Fruit fly (Drosophila melanogaster) whole organism, embryonic: Measurements from ENCODE around the gene CG43251.
A peak's percentile ranks its signal among the peaks of the same experiment; 100 is the strongest.

Experiments used
- Aef1 ChIP-seq: fragments of 200-800 bp; sonication (Bioruptor generic); IDR thresholded peaks from 3 replicates; pipeline ENCODE4 v1.3.6; 2022; ENCODE audit warnings: missing biosample characterization, missing genetic modification characterization
- B-H1 ChIP-seq: fragments of 200-800 bp; sonication (Bioruptor generic); IDR thresholded peaks from 3 replicates; pipeline ENCODE4 v1.3.6; 2022; ENCODE audit warnings: missing biosample characterization, missing genetic modification characterization
- B-H2 ChIP-seq: fragments of 200-800 bp; sonication (Bioruptor generic); optimal IDR thresholded peaks from 2 replicates; lab custom pipeline; 2018; ENCODE audit warnings: missing biosample characterization, mild to moderate bottlenecking, missing genetic modification characterization
- CG10274 ChIP-seq: fragments of 200-800 bp; sonication (Bioruptor generic); optimal IDR thresholded peaks from 3 replicates; lab custom pipeline; 2017; ENCODE audit warnings: missing biosample characterization, mild to moderate bottlenecking, missing genetic modification characterization
- CG11695 ChIP-seq: fragments of 200-800 bp; sonication (Bioruptor generic); IDR thresholded peaks from 3 replicates; pipeline ENCODE4 v1.3.6; 2022; ENCODE audit warnings: missing biosample characterization, missing genetic modification characterization
- CG12071 ChIP-seq: fragments of 200-800 bp; sonication (Bioruptor generic); optimal IDR thresholded peaks from 3 replicates; lab custom pipeline; 2018; ENCODE audit warnings: missing biosample characterization, mild to moderate bottlenecking, missing genetic modification characterization
- CG17385 ChIP-seq: fragments of 200-800 bp; sonication (Bioruptor generic); optimal IDR thresholded peaks from 3 replicates; lab custom pipeline; 2018; ENCODE audit warnings: missing biosample characterization, mild to moderate bottlenecking, missing genetic modification characterization
- CG17568 ChIP-seq: fragments of 200-800 bp; sonication (Bioruptor generic); optimal IDR thresholded peaks from 2 replicates; lab custom pipeline; 2018; ENCODE audit warnings: missing biosample characterization, mild to moderate bottlenecking, missing genetic modification characterization, moderate library complexity
- CG17912 ChIP-seq: fragments of 200-800 bp; sonication (Bioruptor generic); optimal IDR thresholded peaks from 2 replicates; lab custom pipeline; 2018; ENCODE audit warnings: missing biosample characterization, mild to moderate bottlenecking, missing genetic modification characterization
- CG18599 ChIP-seq: fragments of 200-800 bp; sonication (Bioruptor generic); optimal IDR thresholded peaks from 3 replicates; lab custom pipeline; 2017; ENCODE audit warnings: missing biosample characterization, missing genetic modification characterization, mild to moderate bottlenecking, moderate library complexity, missing genetic modification reagents
- CG2120 ChIP-seq: fragments of 200-800 bp; sonication (Bioruptor generic); optimal IDR thresholded peaks from 3 replicates; lab custom pipeline; 2016; ENCODE audit warnings: missing biosample characterization, missing genetic modification characterization
- CG3065 ChIP-seq: fragments of 200-800 bp; sonication (Bioruptor generic); optimal IDR thresholded peaks from 2 replicates; lab custom pipeline; 2016; ENCODE audit warnings: missing biosample characterization, missing genetic modification characterization
- CG31441 ChIP-seq: fragments of 200-800 bp; sonication (Bioruptor generic); IDR thresholded peaks from 2 replicates; pipeline ENCODE4 v1.3.6; 2022; ENCODE audit warnings: missing biosample characterization, missing genetic modification characterization
- CG4282 ChIP-seq: fragments of 200-800 bp; sonication (Bioruptor generic); optimal IDR thresholded peaks from 2 replicates; lab custom pipeline; 2016; ENCODE audit warnings: missing biosample characterization, missing genetic modification characterization
- CG4854 ChIP-seq: fragments of 200-800 bp; sonication (Bioruptor generic); optimal IDR thresholded peaks from 2 replicates; lab custom pipeline; 2016; ENCODE audit warnings: missing biosample characterization, missing genetic modification characterization, inconsistent platforms
- CG6683 ChIP-seq: fragments of 200-800 bp; sonication (Bioruptor generic); optimal IDR thresholded peaks from 2 replicates; lab custom pipeline; 2017; ENCODE audit warnings: missing biosample characterization, mild to moderate bottlenecking, missing genetic modification characterization, missing genetic modification reagents
- Deaf1 ChIP-seq: fragments of 200-800 bp; optimal IDR thresholded peaks from 3 replicates; lab custom pipeline; 2019; ENCODE audit warnings: missing biosample characterization, mild to moderate bottlenecking, missing genetic modification characterization, moderate library complexity
- Eip74EF ChIP-seq, 2 experiments: fragments of 200-800 bp in 1 of 2; fragments of >200 bp in 1 of 2; sonication (Bioruptor generic) in 1 of 2; optimal IDR thresholded peaks; 2 replicates each; lab custom pipeline; 2017 to 2019; ENCODE audit warnings: missing biosample characterization in 2 of 2, missing genetic modification characterization in 2 of 2, mild to moderate bottlenecking in 1 of 2, moderate library complexity in 1 of 2
- Ets65A ChIP-seq: fragments of 200-800 bp; sonication (Bioruptor generic); peaks from one replicate; lab custom pipeline; 2016; ENCODE audit warnings: missing biosample characterization, missing genetic modification characterization
- Ets97D ChIP-seq: fragments of 200-800 bp; sonication (Bioruptor generic); optimal IDR thresholded peaks from 3 replicates; lab custom pipeline; 2016; ENCODE audit warnings: missing biosample characterization, missing genetic modification characterization
- GATAe ChIP-seq: fragments of 200-800 bp; sonication (Bioruptor generic); conservative IDR thresholded peaks from 2 replicates; pipeline ENCODE4 v1.3.6; 2022; ENCODE audit warnings: missing biosample characterization, missing genetic modification characterization
- HHEX ChIP-seq: fragments of 200-800 bp; sonication (Bioruptor generic); optimal IDR thresholded peaks from 3 replicates; lab custom pipeline; 2017; ENCODE audit warnings: missing biosample characterization, mild to moderate bottlenecking, missing genetic modification characterization, missing genetic modification reagents
- HLH4C ChIP-seq: fragments of 200-800 bp; sonication (Bioruptor generic); IDR thresholded peaks from 3 replicates; pipeline ENCODE4 v1.3.6; 2022; ENCODE audit warnings: missing biosample characterization, missing genetic modification characterization; ENCODE audit not compliant: partially characterized antibody
- Jarid2 ChIP-seq: fragments of 200-800 bp; sonication (Bioruptor generic); optimal IDR thresholded peaks from 3 replicates; lab custom pipeline; 2017; ENCODE audit warnings: mild to moderate bottlenecking, missing biosample characterization, missing genetic modification reagents, missing genetic modification characterization
- Mad ChIP-seq: fragments of 200-800 bp; sonication (Bioruptor generic); optimal IDR thresholded peaks from 2 replicates; lab custom pipeline; 2016; ENCODE audit warnings: missing biosample characterization, missing genetic modification characterization
- Mrtf ChIP-seq: fragments of 200-800 bp; sonication (Bioruptor generic); IDR thresholded peaks from 3 replicates; pipeline ENCODE4 v1.3.6; 2022; ENCODE audit warnings: missing biosample characterization, missing genetic modification characterization
- Neu2 ChIP-seq: fragments of 200-800 bp; sonication (Bioruptor generic); optimal IDR thresholded peaks from 3 replicates; lab custom pipeline; 2016; ENCODE audit warnings: missing biosample characterization, missing genetic modification characterization, borderline replicate concordance
- Rfx ChIP-seq: fragments of 200-800 bp; sonication (Bioruptor generic); IDR thresholded peaks from 2 replicates; pipeline ENCODE4 v1.3.6; 2022; ENCODE audit warnings: missing biosample characterization, missing genetic modification characterization
- Rx ChIP-seq: fragments of 200-800 bp; sonication (Bioruptor generic); IDR thresholded peaks from 2 replicates; pipeline ENCODE4 v1.3.6; 2022; ENCODE audit warnings: missing biosample characterization, missing genetic modification characterization
- Side ChIP-seq: fragments of 200-800 bp; sonication (Bioruptor generic); optimal IDR thresholded peaks from 2 replicates; lab custom pipeline; 2016; ENCODE audit warnings: missing biosample characterization, missing genetic modification characterization
- Sry-β ChIP-seq: fragments of 200-800 bp; sonication (Bioruptor generic); optimal IDR thresholded peaks from 2 replicates; lab custom pipeline; 2018; ENCODE audit warnings: missing biosample characterization, mild to moderate bottlenecking, missing genetic modification characterization, moderate library complexity
- Sry-δ ChIP-seq: fragments of 200-800 bp; sonication (Bioruptor generic); optimal IDR thresholded peaks from 2 replicates; lab custom pipeline; 2016; ENCODE audit warnings: missing biosample characterization, missing genetic modification characterization
- Tbp ChIP-seq: fragments of >200 bp; optimal IDR thresholded peaks from 2 replicates; lab custom pipeline; 2018; ENCODE audit warnings: missing biosample characterization, missing genetic modification characterization
- Trl ChIP-seq, 3 experiments: fragments of >200 bp in 2 of 3; fragments of 200-800 bp in 1 of 3; sonication (Bioruptor generic) in 1 of 3; optimal IDR thresholded peaks; 2 replicates in 1 of 3; 3 replicates in 2 of 3; lab custom pipeline; 2016 to 2017; ENCODE audit warnings: missing biosample characterization in 1 of 3, missing genetic modification characterization in 1 of 3
- cad ChIP-seq: fragments of >200 bp; optimal IDR thresholded peaks from 2 replicates; lab custom pipeline; 2017; ENCODE audit warnings: missing biosample characterization, missing genetic modification characterization
- chinmo ChIP-seq: fragments of 200-800 bp; sonication (Bioruptor generic); IDR thresholded peaks from 4 replicates; pipeline ENCODE4 v1.3.6; 2022; ENCODE audit warnings: missing biosample characterization, missing genetic modification characterization; ENCODE audit not compliant: partially characterized antibody
- chm ChIP-seq: fragments of 200-800 bp; sonication (Bioruptor generic); IDR thresholded peaks from 2 replicates; pipeline ENCODE4 v1.3.6; 2022; ENCODE audit warnings: missing biosample characterization, missing genetic modification characterization
- corto ChIP-seq: fragments of 200-800 bp; sonication (Bioruptor generic); optimal IDR thresholded peaks from 2 replicates; lab custom pipeline; 2016; ENCODE audit warnings: missing biosample characterization, mild to moderate bottlenecking, missing genetic modification characterization, moderate library complexity
- crc ChIP-seq: fragments of 200-800 bp; sonication (Bioruptor generic); optimal IDR thresholded peaks from 2 replicates; lab custom pipeline; 2016; ENCODE audit warnings: missing biosample characterization, missing genetic modification characterization
- eve ChIP-seq, 2 experiments: fragments of >200 bp; optimal IDR thresholded peaks; 2 replicates each; lab custom pipeline; 2017; ENCODE audit warnings: missing biosample characterization in 2 of 2, missing genetic modification characterization in 2 of 2
- fd64A ChIP-seq: fragments of 200-800 bp; sonication (Bioruptor generic); optimal IDR thresholded peaks from 3 replicates; lab custom pipeline; 2018; ENCODE audit warnings: missing biosample characterization, mild to moderate bottlenecking, missing genetic modification characterization
- grn ChIP-seq: fragments of 200-800 bp; sonication (Bioruptor generic); optimal IDR thresholded peaks from 3 replicates; lab custom pipeline; 2017; ENCODE audit warnings: missing biosample characterization, missing genetic modification characterization
- gsb ChIP-seq: fragments of 200-800 bp; sonication (Bioruptor generic); IDR thresholded peaks from 2 replicates; pipeline ENCODE4 v1.3.6; 2022; ENCODE audit warnings: missing biosample characterization, missing genetic modification characterization
- ind ChIP-seq: fragments of 200-800 bp; sonication (Bioruptor generic); optimal IDR thresholded peaks from 3 replicates; lab custom pipeline; 2016; ENCODE audit warnings: missing biosample characterization, missing genetic modification characterization
- rib ChIP-seq: fragments of 200-800 bp; sonication (Bioruptor generic); IDR thresholded peaks from 2 replicates; pipeline ENCODE4 v1.3.6; 2022; ENCODE audit warnings: missing biosample characterization, missing genetic modification characterization
- shn ChIP-seq: fragments of 200-800 bp; sonication (Bioruptor generic); optimal IDR thresholded peaks from 3 replicates; lab custom pipeline; 2016; ENCODE audit warnings: missing biosample characterization, missing genetic modification characterization
- slou ChIP-seq: fragments of 200-800 bp; sonication (Bioruptor generic); optimal IDR thresholded peaks from 3 replicates; lab custom pipeline; 2016; ENCODE audit warnings: missing biosample characterization, missing genetic modification characterization
- sr ChIP-seq: fragments of 200-800 bp; sonication (Bioruptor generic); IDR thresholded peaks from 3 replicates; pipeline ENCODE4 v1.3.6; 2022; ENCODE audit warnings: missing biosample characterization, missing genetic modification characterization
- ssp ChIP-seq: fragments of 200-800 bp; sonication (Bioruptor generic); IDR thresholded peaks from 2 replicates; pipeline ENCODE4 v1.3.6; 2022; ENCODE audit warnings: missing biosample characterization, missing genetic modification characterization

Gene CG43251

DNA sequence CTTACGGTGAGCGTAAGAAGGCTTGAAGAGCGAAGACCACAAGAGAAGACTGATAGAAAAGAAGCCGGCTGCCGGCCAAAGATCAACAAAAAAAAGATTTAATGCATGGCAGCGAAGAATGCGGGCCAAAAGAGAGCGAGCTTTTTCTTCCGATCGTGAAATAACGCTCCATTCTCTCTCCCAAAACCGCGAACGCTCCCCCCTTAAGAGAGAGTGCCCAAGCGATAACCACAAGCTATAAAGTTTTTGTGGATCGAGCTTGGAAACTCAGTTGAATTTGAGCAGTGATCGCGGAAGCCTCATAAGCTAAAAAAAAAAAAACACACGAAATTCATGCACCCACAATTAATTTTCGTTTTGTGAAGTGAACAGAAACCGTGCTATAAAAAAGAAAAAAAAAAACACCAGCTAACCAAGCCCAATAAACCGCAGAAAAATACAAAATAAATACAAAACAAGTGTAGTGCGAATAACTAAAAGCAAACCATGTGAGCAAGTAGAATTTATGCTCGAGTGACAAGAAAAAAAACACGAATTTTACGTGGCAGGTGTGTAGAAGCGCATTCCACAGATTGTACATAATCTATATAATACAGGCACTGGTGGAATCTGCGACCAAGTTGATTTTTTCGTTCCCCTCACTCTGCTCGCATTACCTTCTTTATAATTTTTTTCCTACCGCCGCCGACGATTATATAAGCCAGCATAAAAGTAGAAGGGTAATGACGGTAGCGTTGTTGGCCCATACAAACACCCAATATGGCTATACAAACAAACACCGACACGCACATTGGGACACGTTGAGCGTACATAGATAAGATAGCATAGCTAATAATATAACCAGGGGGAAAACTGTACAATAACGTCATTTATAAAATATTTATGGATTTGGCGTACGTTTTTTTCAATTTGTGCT lies 28.1 kb upstream of the CG43251 start, which contains the start of gene CG13252 (continued):
- TF ChIP-seq CG17568 (GFP tag; lab: Kevin White, UChicago) = peak; percentile 38
- TF ChIP-seq Mrtf (GFP tag; lab: Robert Waterston, UW) = no peak
- peak; percentile 72 for TF ChIP-seq CG12071
- TF ChIP-seq CG31441 (GFP tag; lab: Robert Waterston, UW) = no peak
- no peak for TF ChIP-seq Ets97D (GFP tag; lab: Kevin White, UChicago)
- peak; percentile 38 for TF ChIP-seq crc (GFP tag; lab: Kevin White, UChicago)
- TF ChIP-seq chinmo (GFP tag; lab: Robert Waterston, UW) = peak; percentile 95; the same call in 3 of the 4 replicates
- no peak for TF ChIP-seq Eip74EF (GFP tag; optimal IDR thresholded peaks at IDR 0.05; lab: Kevin White, UChicago)
- no peak for TF ChIP-seq CG10274
- TF ChIP-seq CG18599 (GFP tag; lab: Kevin White, UChicago) = no peak
- no peak for TF ChIP-seq CG6683 (GFP tag; lab: Kevin White, UChicago)
- peak; percentile 62 for TF ChIP-seq CG17912 (GFP tag; lab: Kevin White, UChicago)
- TF ChIP-seq Ets65A (GFP tag; lab: Kevin White, UChicago) = peak; percentile 89
- peak; percentile 16; the same call in 1 of the 2 replicates for TF ChIP-seq GATAe (GFP tag; lab: Robert Waterston, UW)
- TF ChIP-seq CG4854 = no peak
- TF ChIP-seq ssp (GFP tag; lab: Robert Waterston, UW) = no peak
- TF ChIP-seq Aef1 (GFP tag; lab: Robert Waterston, UW) = no peak
- TF ChIP-seq slou (GFP tag; lab: Kevin White, UChicago) = no peak
- TF ChIP-seq HLH4C = no peak
- no peak for TF ChIP-seq Side (GFP tag; lab: Kevin White, UChicago)
- no peak; the same call in 2 of the 3 replicates for TF ChIP-seq B-H1
- no peak for TF ChIP-seq cad
- TF ChIP-seq Rfx (GFP tag; lab: Robert Waterston, UW) = peak; percentile 39; the same call in 1 of the 2 replicates
- TF ChIP-seq CG2120 (GFP tag; lab: Kevin White, UChicago) = no peak
- TF ChIP-seq B-H2 (GFP tag; lab: Kevin White, UChicago) = no peak
- TF ChIP-seq CG17385 (GFP tag; lab: Kevin White, UChicago) = no peak
- TF ChIP-seq rib (GFP tag; lab: Robert Waterston, UW) = no peak
- no peak for TF ChIP-seq grn (GFP tag; lab: Kevin White, UChicago)
- TF ChIP-seq HHEX = peak; percentile 18
- no peak for TF ChIP-seq CG3065 (GFP tag; lab: Kevin White, UChicago)
- TF ChIP-seq ind = no peak
- no peak for TF ChIP-seq gsb (GFP tag; lab: Robert Waterston, UW)
- TF ChIP-seq chm = no peak
- TF ChIP-seq Deaf1 (tag; lab: Kevin White, UChicago) = peak; percentile 27
- peak; percentile 79 for TF ChIP-seq Jarid2 (GFP tag; lab: Kevin White, UChicago)
- TF ChIP-seq shn = no peak
- TF ChIP-seq Sry-δ (GFP tag; lab: Kevin White, UChicago) = no peak
- peak in 1 of 2 experiments; percentile 57 for TF ChIP-seq eve (GFP tag; optimal IDR thresholded peaks at IDR 0.05; lab: Kevin White, UChicago)
- TF ChIP-seq Mad (GFP tag; lab: Kevin White, UChicago) = peak; percentile 27
- no peak for TF ChIP-seq sr
- peak; percentile 11 for TF ChIP-seq Sry-β (GFP tag; lab: Kevin White, UChicago)
- no peak for TF ChIP-seq Neu2
- TF ChIP-seq corto (GFP tag; lab: Kevin White, UChicago) = no peak
- peak; percentile 9 for TF ChIP-seq fd64A (GFP tag; lab: Kevin White, UChicago)
- TF ChIP-seq Rx (GFP tag; lab: Robert Waterston, UW) = no peak
- TF ChIP-seq Tbp (GFP tag; lab: Kevin White, UChicago) = no peak
- no peak for TF ChIP-seq CG4282 (GFP tag; lab: Kevin White, UChicago)
- TF ChIP-seq CG11695 (GFP tag; lab: Robert Waterston, UW) = no peak
- peak; percentile 90 to 98 for TF ChIP-seq Trl (optimal IDR thresholded peaks at IDR 0.05; lab: Kevin White, UChicago)
- peak; percentile 2 for TF ChIP-seq Trl (GFP tag; optimal IDR thresholded peaks at IDR 0.05; lab: Kevin White, UChicago)
